Fruit fly (Drosophila melanogaster) whole organism, embryonic: Measurements from ENCODE around the gene Eip75B.

Experiments used
- Bteb2 ChIP-seq: fragments of 200-800 bp; sonication (Bioruptor generic); optimal IDR thresholded peaks from 2 replicates; lab custom pipeline; 2016; ENCODE audit warnings: missing biosample characterization, missing genetic modification characterization
- CG10267 ChIP-seq: fragments of 200-800 bp; sonication (Bioruptor generic); optimal IDR thresholded peaks from 2 replicates; lab custom pipeline; 2018; ENCODE audit warnings: missing biosample characterization, mild to moderate bottlenecking, missing genetic modification characterization, moderate library complexity
- CG10565 ChIP-seq: fragments of 200-800 bp; sonication (Bioruptor generic); optimal IDR thresholded peaks from 3 replicates; lab custom pipeline; 2016; ENCODE audit warnings: missing biosample characterization, mild to moderate bottlenecking, missing genetic modification characterization
- CG11247 ChIP-seq: fragments of 200-800 bp; sonication (Bioruptor generic); IDR thresholded peaks from 2 replicates; pipeline ENCODE4 v1.3.6; 2022; ENCODE audit warnings: missing biosample characterization, missing genetic modification characterization
- CG11504 ChIP-seq: fragments of 200-800 bp; sonication (Bioruptor generic); optimal IDR thresholded peaks from 3 replicates; lab custom pipeline; 2019; ENCODE audit warnings: missing biosample characterization, mild to moderate bottlenecking, missing genetic modification characterization, moderate library complexity
- CG11560 ChIP-seq: fragments of 200-800 bp; sonication (Bioruptor generic); IDR thresholded peaks from 3 replicates; pipeline ENCODE4 v1.3.6; 2022; ENCODE audit warnings: missing biosample characterization, missing genetic modification characterization
- CG1233 ChIP-seq: fragments of 200-800 bp; sonication (Bioruptor generic); optimal IDR thresholded peaks from 4 replicates; lab custom pipeline; 2018; ENCODE audit warnings: missing biosample characterization, mild to moderate bottlenecking, missing genetic modification characterization
- CG1647 ChIP-seq: fragments of 200-800 bp; sonication (Bioruptor generic); optimal IDR thresholded peaks from 3 replicates; lab custom pipeline; 2016; ENCODE audit warnings: missing biosample characterization, missing genetic modification characterization
- CG17328 ChIP-seq: fragments of 200-800 bp; sonication (Bioruptor generic); IDR thresholded peaks from 2 replicates; pipeline ENCODE4 v1.3.6; 2022; ENCODE audit warnings: missing biosample characterization, missing genetic modification characterization
- CG18011 ChIP-seq: fragments of 200-800 bp; sonication (Bioruptor generic); optimal IDR thresholded peaks from 2 replicates; lab custom pipeline; 2017; ENCODE audit warnings: missing biosample characterization, missing genetic modification characterization, mild to moderate bottlenecking, moderate library complexity, missing genotype
- CG32772 ChIP-seq: fragments of 200-800 bp; sonication (Bioruptor generic); IDR thresholded peaks from 2 replicates; pipeline ENCODE4 v1.3.6; 2022; ENCODE audit warnings: missing biosample characterization, missing genetic modification characterization
- CG3726 ChIP-seq: fragments of 200-800 bp; sonication (Bioruptor generic); IDR thresholded peaks from 3 replicates; pipeline ENCODE4, ENCODE4 v1.3.6; 2022; ENCODE audit warnings: missing biosample characterization, missing genetic modification characterization
- CG4282 ChIP-seq: fragments of 200-800 bp; sonication (Bioruptor generic); optimal IDR thresholded peaks from 2 replicates; lab custom pipeline; 2016; ENCODE audit warnings: missing biosample characterization, missing genetic modification characterization
- CG8089 ChIP-seq: fragments of 200-800 bp; sonication (Bioruptor generic); optimal IDR thresholded peaks from 3 replicates; lab custom pipeline; 2016; ENCODE audit warnings: missing biosample characterization, missing genetic modification characterization
- CG8359 ChIP-seq: fragments of 200-800 bp; sonication (Bioruptor generic); optimal IDR thresholded peaks from 2 replicates; lab custom pipeline; 2017; ENCODE audit warnings: missing biosample characterization, mild to moderate bottlenecking, missing genetic modification characterization, borderline replicate concordance
- CG8388 ChIP-seq: fragments of 200-800 bp; sonication (Bioruptor generic); optimal IDR thresholded peaks from 2 replicates; lab custom pipeline; 2019; ENCODE audit warnings: missing biosample characterization, mild to moderate bottlenecking, missing genetic modification characterization, moderate library complexity
- CG9727 ChIP-seq: fragments of 200-800 bp; sonication (Bioruptor generic); optimal IDR thresholded peaks from 3 replicates; lab custom pipeline; 2017; ENCODE audit warnings: missing biosample characterization, mild to moderate bottlenecking, missing genetic modification characterization
- CG9876 ChIP-seq: fragments of 200-800 bp; sonication (Bioruptor generic); optimal IDR thresholded peaks from 2 replicates; lab custom pipeline; 2016; ENCODE audit warnings: missing biosample characterization, missing genetic modification characterization
- CG9932 ChIP-seq: fragments of 200-800 bp; sonication (Bioruptor generic); IDR thresholded peaks from 2 replicates; pipeline ENCODE4 v1.3.6; 2022; ENCODE audit warnings: missing biosample characterization, missing genetic modification characterization
- Dip3 ChIP-seq: fragments of 200-800 bp; sonication (Bioruptor generic); optimal IDR thresholded peaks from 3 replicates; lab custom pipeline; 2016; ENCODE audit warnings: missing biosample characterization, missing genetic modification characterization
- Dp ChIP-seq: fragments of 200-800 bp; sonication (Bioruptor generic); optimal IDR thresholded peaks from 2 replicates; lab custom pipeline; 2018; ENCODE audit warnings: missing biosample characterization, mild to moderate bottlenecking, missing genetic modification characterization, moderate library complexity
- Drgx ChIP-seq: fragments of 200-800 bp; sonication (Bioruptor generic); IDR thresholded peaks from 2 replicates; pipeline ENCODE4 v1.3.6; 2022; ENCODE audit warnings: missing biosample characterization, missing genetic modification characterization
- Hr3 ChIP-seq: fragments of 200-800 bp; sonication (Bioruptor generic); optimal IDR thresholded peaks from 3 replicates; lab custom pipeline; 2016; ENCODE audit warnings: missing biosample characterization, missing genetic modification characterization
- Jarid2 ChIP-seq: fragments of 200-800 bp; sonication (Bioruptor generic); optimal IDR thresholded peaks from 3 replicates; lab custom pipeline; 2017; ENCODE audit warnings: mild to moderate bottlenecking, missing biosample characterization, missing genetic modification reagents, missing genetic modification characterization
- Mrtf ChIP-seq: fragments of 200-800 bp; sonication (Bioruptor generic); IDR thresholded peaks from 3 replicates; pipeline ENCODE4 v1.3.6; 2022; ENCODE audit warnings: missing biosample characterization, missing genetic modification characterization
- NfI ChIP-seq: fragments of 200-800 bp; sonication (Bioruptor generic); optimal IDR thresholded peaks from 3 replicates; lab custom pipeline; 2018; ENCODE audit warnings: missing biosample characterization, mild to moderate bottlenecking, missing genetic modification characterization, moderate library complexity
- Pdp1 ChIP-seq, 2 experiments: fragments of 200-800 bp; sonication (Bioruptor generic); optimal IDR thresholded peaks; 3 replicates each; lab custom pipeline; 2016; ENCODE audit warnings: missing biosample characterization in 2 of 2, missing genetic modification characterization in 2 of 2, mild to moderate bottlenecking in 1 of 2, moderate library complexity in 1 of 2
- Sin3A ChIP-seq: fragments of >200 bp; optimal IDR thresholded peaks from 2 replicates; lab custom pipeline; 2018
- Six4 ChIP-seq: fragments of 200-800 bp; sonication (Bioruptor generic); optimal IDR thresholded peaks from 2 replicates; lab custom pipeline; 2016; ENCODE audit warnings: missing biosample characterization, missing genetic modification characterization
- Sox100B ChIP-seq: fragments of 200-800 bp; sonication (Bioruptor generic); optimal IDR thresholded peaks from 3 replicates; lab custom pipeline; 2018; ENCODE audit warnings: missing biosample characterization, mild to moderate bottlenecking, missing genetic modification characterization
- Sox102F ChIP-seq: fragments of 200-800 bp; sonication (Bioruptor generic); optimal IDR thresholded peaks from 2 replicates; lab custom pipeline; 2018; ENCODE audit warnings: missing biosample characterization, mild to moderate bottlenecking, missing genetic modification characterization, moderate library complexity
- Ssrp ChIP-seq: fragments of 200-800 bp; sonication (Bioruptor generic); optimal IDR thresholded peaks from 2 replicates; lab custom pipeline; 2018; ENCODE audit warnings: missing biosample characterization, mild to moderate bottlenecking, missing genetic modification characterization, moderate library complexity
- ap ChIP-seq: fragments of 200-800 bp; sonication (Bioruptor generic); IDR thresholded peaks from 2 replicates; pipeline ENCODE4 v1.3.6; 2022; ENCODE audit warnings: missing biosample characterization, missing genetic modification characterization
- dmrt11E ChIP-seq: fragments of 200-800 bp; sonication (Bioruptor generic); optimal IDR thresholded peaks from 3 replicates; lab custom pipeline; 2018; ENCODE audit warnings: missing biosample characterization, mild to moderate bottlenecking, missing genetic modification characterization, moderate library complexity
- dysf ChIP-seq: fragments of 200-800 bp; sonication (Bioruptor generic); IDR thresholded peaks from 3 replicates; pipeline ENCODE4 v1.3.6; 2022; ENCODE audit warnings: missing biosample characterization, missing genetic modification characterization
- fd3F ChIP-seq: fragments of 200-800 bp; sonication (Bioruptor generic); optimal IDR thresholded peaks from 2 replicates; lab custom pipeline; 2018; ENCODE audit warnings: missing biosample characterization, mild to moderate bottlenecking, missing genetic modification characterization, moderate library complexity
- gem ChIP-seq: fragments of 200-800 bp; sonication (Bioruptor generic); optimal IDR thresholded peaks from 2 replicates; lab custom pipeline; 2019; ENCODE audit warnings: missing biosample characterization, mild to moderate bottlenecking, missing genetic modification characterization, moderate library complexity
- gt ChIP-seq: fragments of 200-800 bp; sonication (Bioruptor generic); IDR thresholded peaks from 2 replicates; pipeline ENCODE4 v1.3.6; 2022; ENCODE audit warnings: missing biosample characterization, missing genetic modification characterization
- insv ChIP-seq, 2 experiments: fragments of 200-800 bp; sonication (Bioruptor generic); optimal IDR thresholded peaks; 3 replicates each; lab custom pipeline; 2016 to 2018; ENCODE audit warnings: missing biosample characterization in 2 of 2, missing genetic modification characterization in 2 of 2
- kni ChIP-seq: fragments of 200-800 bp; sonication (Bioruptor generic); optimal IDR thresholded peaks from 3 replicates; lab custom pipeline; 2017; ENCODE audit warnings: mild to moderate bottlenecking, missing biosample characterization, missing genetic modification reagents, missing genetic modification characterization
- lab ChIP-seq: fragments of 200-800 bp; sonication (Bioruptor generic); optimal IDR thresholded peaks from 3 replicates; lab custom pipeline; 2017; ENCODE audit warnings: missing biosample characterization, missing genetic modification characterization, mild to moderate bottlenecking, moderate library complexity, missing genetic modification reagents
- lola ChIP-seq, 3 experiments: fragments of >200 bp in 2 of 3; fragments of 200-800 bp in 1 of 3; sonication (Bioruptor generic) in 1 of 3; optimal IDR thresholded peaks; 2 replicates each; lab custom pipeline; 2017 to 2019; ENCODE audit warnings: missing biosample characterization in 3 of 3, missing genetic modification characterization in 3 of 3, mild to moderate bottlenecking in 1 of 3, moderate library complexity in 1 of 3
- nerfin-2 ChIP-seq: fragments of 200-800 bp; sonication (Bioruptor generic); IDR thresholded peaks from 2 replicates; pipeline ENCODE4 v1.3.6; 2022; ENCODE audit warnings: missing biosample characterization, missing genetic modification characterization; ENCODE audit not compliant: partially characterized antibody
- pho ChIP-seq: fragments of 200-800 bp; sonication (Bioruptor generic); optimal IDR thresholded peaks from 2 replicates; lab custom pipeline; 2016; ENCODE audit warnings: missing biosample characterization, missing genetic modification characterization
- sc ChIP-seq, 3 experiments: fragments of >200 bp in 2 of 3; fragments of 200-800 bp in 1 of 3; sonication (Bioruptor generic) in 1 of 3; optimal IDR thresholded peaks; 2 replicates in 2 of 3; 3 replicates in 1 of 3; lab custom pipeline; 2017; ENCODE audit warnings: mild to moderate bottlenecking in 1 of 3, missing biosample characterization in 1 of 3, missing genetic modification characterization in 1 of 3, missing genetic modification reagents in 1 of 3
- sd ChIP-seq: fragments of 200-800 bp; sonication (Bioruptor generic); optimal IDR thresholded peaks from 3 replicates; lab custom pipeline; 2018; ENCODE audit warnings: missing biosample characterization, mild to moderate bottlenecking, missing genetic modification characterization, moderate library complexity
- sens ChIP-seq: fragments of 200-800 bp; sonication (Bioruptor generic); peaks from one replicate; lab custom pipeline; 2016; ENCODE audit warnings: missing biosample characterization, missing genetic modification characterization
- tgo ChIP-seq: fragments of 200-800 bp; sonication (Bioruptor generic); IDR thresholded peaks from 3 replicates; pipeline ENCODE4 v1.3.6; 2022; ENCODE audit warnings: missing biosample characterization, missing genetic modification characterization
- zen2 ChIP-seq: fragments of 200-800 bp; sonication (Bioruptor generic); IDR thresholded peaks from 3 replicates; pipeline ENCODE4 v1.3.6; 2022; ENCODE audit warnings: missing biosample characterization, missing genetic modification characterization; ENCODE audit not compliant: partially characterized antibody

The Eip75B gene

DNA sequence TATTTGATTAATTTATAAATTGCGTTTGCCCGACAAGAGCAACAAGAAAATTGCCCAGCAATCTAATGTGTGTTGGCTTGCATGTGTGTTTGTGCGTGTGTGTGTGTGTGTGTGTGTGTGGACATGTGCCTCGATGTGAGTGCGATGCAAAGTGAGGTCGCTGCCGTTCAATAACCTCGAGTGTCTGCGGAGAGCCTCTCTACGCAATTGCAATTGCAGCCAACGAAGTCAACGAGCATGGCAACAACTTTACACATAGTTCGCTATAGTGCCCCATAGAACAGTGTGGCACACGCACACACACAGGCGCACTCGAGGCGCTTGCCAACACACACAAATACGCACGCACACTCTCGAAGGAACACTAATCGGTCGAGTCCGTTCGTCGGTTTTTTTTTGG is 84.9 kb downstream of the Eip75B start (continued):
- TF ChIP-seq zen2 (peak; percentile 14; the same call in 1 of the 3 replicates), CG11560 (tag; lab: Robert Waterston, UW) (no peak), CG11247 (GFP tag; lab: Robert Waterston, UW) (0 out of 2 replicates have a peak, but pooled peaks have one; percentile 8), sd (tag; lab: Kevin White, UChicago) (peak; percentile 7), Mrtf (GFP tag; lab: Robert Waterston, UW) (no peak), Hr3 (no peak), CG17328 (GFP tag; lab: Robert Waterston, UW) (no peak), CG4282 (GFP tag; lab: Kevin White, UChicago) (no peak), lab (GFP tag; lab: Kevin White, UChicago) (no peak)
- TF ChIP-seq, all 482 proteins: peak for 10

DNA sequence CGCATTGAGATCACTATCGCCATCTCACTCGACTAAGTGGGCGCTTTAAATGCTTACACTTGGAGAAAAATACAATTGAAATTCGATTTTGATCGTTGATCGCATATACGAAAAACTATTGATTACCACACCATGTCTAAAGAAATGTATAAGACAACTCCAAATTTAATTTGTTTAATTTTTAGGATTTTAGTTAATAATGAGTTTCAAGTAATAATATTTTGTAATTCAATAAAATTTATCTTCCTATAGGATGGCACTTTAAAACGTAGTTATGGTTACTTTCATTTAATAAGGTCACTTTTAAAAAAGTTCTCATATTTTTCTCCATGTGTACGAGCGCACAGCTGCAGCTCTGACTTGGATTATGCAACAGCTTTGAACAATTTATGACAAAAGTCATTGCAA is 86.0 kb downstream of the Eip75B start:
- TF ChIP-seq kni (GFP tag; lab: Kevin White, UChicago) (no peak), pho (GFP tag; lab: Kevin White, UChicago) (no peak), nerfin-2 (GFP tag; lab: Robert Waterston, UW) (no peak), CG10267 (tag; lab: Kevin White, UChicago) (peak; percentile 48), Drgx (peak; percentile 91), NfI (GFP tag; lab: Kevin White, UChicago) (no peak), Sox102F (GFP tag; lab: Kevin White, UChicago) (peak; percentile 74), Dip3 (GFP tag; lab: Kevin White, UChicago) (no peak), tgo (GFP tag; lab: Robert Waterston, UW) (no peak), fd3F (GFP tag; lab: Kevin White, UChicago) (no peak), Jarid2 (GFP tag; lab: Kevin White, UChicago) (no peak), dmrt11E (peak; percentile 54), lola (GFP tag; optimal IDR thresholded peaks at IDR 0.05; lab: Kevin White, UChicago) (peak in 1 of 3 experiments; percentile 56), Dp (GFP tag; lab: Kevin White, UChicago) (no peak), insv (GFP tag; optimal IDR thresholded peaks at IDR 0.05; lab: Kevin White, UChicago) (no peak), lab (GFP tag; lab: Kevin White, UChicago) (no peak), dysf (GFP tag; lab: Robert Waterston, UW) (no peak), Pdp1 (GFP tag; optimal IDR thresholded peaks at IDR 0.05; lab: Kevin White, UChicago) (peak in 1 of 2 experiments; percentile 59), CG10565 (GFP tag; lab: Kevin White, UChicago) (no peak), ap (GFP tag; lab: Robert Waterston, UW) (no peak), CG18011 (GFP tag; lab: Kevin White, UChicago) (no peak), Ssrp (tag; lab: Kevin White, UChicago) (peak; percentile 55), CG3726 (GFP tag; lab: Robert Waterston, UW) (no peak), CG8359 (no peak), Sin3A (lab: Kevin White, UChicago) (no peak), gt (GFP tag; lab: Robert Waterston, UW) (no peak), CG9876 (no peak), CG9932 (GFP tag; lab: Robert Waterston, UW) (no peak), CG32772 (GFP tag; lab: Robert Waterston, UW) (no peak), gem (tag; lab: Kevin White, UChicago) (peak; percentile 73), Sox100B (GFP tag; lab: Kevin White, UChicago) (peak; percentile 25), CG8089 (GFP tag; lab: Kevin White, UChicago) (no peak), CG1647 (GFP tag; lab: Kevin White, UChicago) (no peak), CG9727 (no peak), sc (optimal IDR thresholded peaks at IDR 0.05; lab: Kevin White, UChicago) (no peak), sc (GFP tag; optimal IDR thresholded peaks at IDR 0.05; lab: Kevin White, UChicago) (peak; percentile 21), Bteb2 (no peak), CG1233 (GFP tag; lab: Kevin White, UChicago) (no peak), sens (GFP tag; lab: Kevin White, UChicago) (peak; percentile 81), CG8388 (GFP tag; lab: Kevin White, UChicago) (peak; percentile 59), CG11504 (tag; lab: Kevin White, UChicago) (peak; percentile 69), Six4 (GFP tag; lab: Kevin White, UChicago) (peak; percentile 15)
